Fruit fly (Drosophila melanogaster) whole organism, embryonic: ENCODE measurements around the gene wge.

Source experiments
- Adf1 ChIP-seq: fragments of 200-800 bp; sonication (Bioruptor generic); IDR thresholded peaks from 2 replicates; pipeline ENCODE4 v1.3.6; 2022; ENCODE audit warnings: missing biosample characterization, missing genetic modification characterization
- Antp ChIP-seq: fragments of 200-800 bp; sonication (Bioruptor generic); optimal IDR thresholded peaks from 3 replicates; lab custom pipeline; 2016; ENCODE audit warnings: missing biosample characterization, missing genetic modification characterization
- BtbVII ChIP-seq: fragments of 200-800 bp; sonication (Bioruptor generic); optimal IDR thresholded peaks from 3 replicates; lab custom pipeline; 2017; ENCODE audit warnings: missing biosample characterization, mild to moderate bottlenecking, missing genetic modification characterization
- CG10147 ChIP-seq: fragments of 200-800 bp; sonication (Bioruptor generic); optimal IDR thresholded peaks from 2 replicates; lab custom pipeline; 2019; ENCODE audit warnings: missing biosample characterization, mild to moderate bottlenecking, missing genetic modification characterization, moderate library complexity
- CG10543 ChIP-seq: fragments of 200-800 bp; sonication (Bioruptor generic); optimal IDR thresholded peaks from 3 replicates; lab custom pipeline; 2017; ENCODE audit warnings: missing biosample characterization, mild to moderate bottlenecking, missing genetic modification characterization, moderate library complexity
- CG12769 ChIP-seq: fragments of 200-800 bp; sonication (Bioruptor generic); optimal IDR thresholded peaks from 2 replicates; lab custom pipeline; 2019; ENCODE audit warnings: missing biosample characterization, mild to moderate bottlenecking, missing genetic modification characterization, moderate library complexity
- CG13894 ChIP-seq: fragments of 200-800 bp; sonication (Bioruptor generic); optimal IDR thresholded peaks from 3 replicates; lab custom pipeline; 2018; ENCODE audit warnings: missing biosample characterization, mild to moderate bottlenecking, missing genetic modification characterization, moderate library complexity
- CG17802 ChIP-seq: fragments of 200-800 bp; sonication (Bioruptor generic); optimal IDR thresholded peaks from 2 replicates; lab custom pipeline; 2018; ENCODE audit warnings: missing biosample characterization, mild to moderate bottlenecking, missing genetic modification characterization, moderate library complexity
- CG2875 ChIP-seq: fragments of 200-800 bp; sonication (Bioruptor generic); optimal IDR thresholded peaks from 2 replicates; lab custom pipeline; 2017; ENCODE audit warnings: missing biosample characterization, mild to moderate bottlenecking, missing genetic modification characterization, missing genetic modification reagents
- CG4424 ChIP-seq: fragments of 200-800 bp; sonication (Bioruptor generic); optimal IDR thresholded peaks from 3 replicates; lab custom pipeline; 2016; ENCODE audit warnings: missing biosample characterization, missing genetic modification characterization
- CG4707 ChIP-seq: fragments of 200-800 bp; sonication (Bioruptor generic); optimal IDR thresholded peaks from 2 replicates; lab custom pipeline; 2018; ENCODE audit warnings: missing biosample characterization, mild to moderate bottlenecking, missing genetic modification characterization, moderate library complexity
- CG5953 ChIP-seq: fragments of 200-800 bp; sonication (Bioruptor generic); IDR thresholded peaks from 2 replicates; pipeline ENCODE4 v1.3.6; 2022; ENCODE audit warnings: missing biosample characterization, missing genetic modification characterization
- CG6765 ChIP-seq: fragments of 200-800 bp; sonication (Bioruptor generic); optimal IDR thresholded peaks from 3 replicates; lab custom pipeline; 2017; ENCODE audit warnings: missing biosample characterization, mild to moderate bottlenecking, missing genetic modification characterization
- CG7987 ChIP-seq: fragments of 200-800 bp; sonication (Bioruptor generic); optimal IDR thresholded peaks from 2 replicates; lab custom pipeline; 2018; ENCODE audit warnings: missing biosample characterization, mild to moderate bottlenecking, missing genetic modification characterization, moderate library complexity
- CG8388 ChIP-seq: fragments of 200-800 bp; sonication (Bioruptor generic); optimal IDR thresholded peaks from 2 replicates; lab custom pipeline; 2019; ENCODE audit warnings: missing biosample characterization, mild to moderate bottlenecking, missing genetic modification characterization, moderate library complexity
- Chrac-16 ChIP-seq: fragments of 200-800 bp; sonication (Bioruptor generic); optimal IDR thresholded peaks from 3 replicates; lab custom pipeline; 2016; ENCODE audit warnings: missing biosample characterization, missing genetic modification characterization
- Med ChIP-seq: fragments of 200-800 bp; sonication (Bioruptor generic); peaks from one replicate; lab custom pipeline; 2016; ENCODE audit warnings: missing biosample characterization, missing genetic modification characterization, mild to moderate bottlenecking, inconsistent platforms, moderate library complexity
- NC2β ChIP-seq: fragments of 200-800 bp; sonication (Bioruptor generic); optimal IDR thresholded peaks from 2 replicates; lab custom pipeline; 2016; ENCODE audit warnings: missing biosample characterization, missing genetic modification characterization
- Scr ChIP-seq: fragments of 200-800 bp; sonication (Bioruptor generic); IDR thresholded peaks from 2 replicates; pipeline ENCODE4 v1.3.6; 2022; ENCODE audit warnings: missing biosample characterization, missing genetic modification characterization; ENCODE audit not compliant: partially characterized antibody
- Side ChIP-seq: fragments of 200-800 bp; sonication (Bioruptor generic); optimal IDR thresholded peaks from 2 replicates; lab custom pipeline; 2016; ENCODE audit warnings: missing biosample characterization, missing genetic modification characterization
- abd-A ChIP-seq: fragments of 200-800 bp; sonication (Bioruptor generic); optimal IDR thresholded peaks from 3 replicates; lab custom pipeline; 2019; ENCODE audit warnings: missing biosample characterization, mild to moderate bottlenecking, missing genetic modification characterization, moderate library complexity
- amos ChIP-seq: fragments of 200-800 bp; sonication (Bioruptor generic); IDR thresholded peaks from 2 replicates; pipeline ENCODE4 v1.3.6; 2022; ENCODE audit warnings: missing biosample characterization, missing genetic modification characterization; ENCODE audit not compliant: partially characterized antibody
- cad ChIP-seq: fragments of >200 bp; optimal IDR thresholded peaks from 2 replicates; lab custom pipeline; 2017; ENCODE audit warnings: missing biosample characterization, missing genetic modification characterization
- cato ChIP-seq: fragments of 200-800 bp; sonication (Bioruptor generic); optimal IDR thresholded peaks from 2 replicates; lab custom pipeline; 2016; ENCODE audit warnings: missing biosample characterization, missing genetic modification characterization, borderline replicate concordance
- cg ChIP-seq: fragments of 200-800 bp; sonication (Bioruptor generic); optimal IDR thresholded peaks from 3 replicates; lab custom pipeline; 2019; ENCODE audit warnings: missing biosample characterization, mild to moderate bottlenecking, missing genetic modification characterization, moderate library complexity
- croc ChIP-seq: fragments of 200-800 bp; sonication (Bioruptor generic); conservative IDR thresholded peaks from 3 replicates; pipeline ENCODE4 v1.3.6; 2022; ENCODE audit warnings: missing biosample characterization, missing genetic modification characterization
- dm ChIP-seq: fragments of 200-800 bp; sonication (Bioruptor generic); optimal IDR thresholded peaks from 3 replicates; lab custom pipeline; 2016; ENCODE audit warnings: missing biosample characterization, missing genetic modification characterization
- gcm2 ChIP-seq: fragments of 200-800 bp; sonication (Bioruptor generic); optimal IDR thresholded peaks from 2 replicates; lab custom pipeline; 2016; ENCODE audit warnings: missing biosample characterization, missing genetic modification characterization
- gsb ChIP-seq: fragments of 200-800 bp; sonication (Bioruptor generic); IDR thresholded peaks from 2 replicates; pipeline ENCODE4 v1.3.6; 2022; ENCODE audit warnings: missing biosample characterization, missing genetic modification characterization
- jing ChIP-seq: fragments of 200-800 bp; sonication (Bioruptor generic); optimal IDR thresholded peaks from 2 replicates; lab custom pipeline; 2018; ENCODE audit warnings: missing biosample characterization, mild to moderate bottlenecking, missing genetic modification characterization
- kah ChIP-seq: fragments of 200-800 bp; sonication (Bioruptor generic); optimal IDR thresholded peaks from 2 replicates; lab custom pipeline; 2018; ENCODE audit warnings: missing biosample characterization, mild to moderate bottlenecking, missing genetic modification characterization
- mld ChIP-seq: fragments of 200-800 bp; sonication (Bioruptor generic); IDR thresholded peaks from 3 replicates; pipeline ENCODE4 v1.3.6; 2022; ENCODE audit warnings: missing biosample characterization, missing genetic modification characterization; ENCODE audit not compliant: partially characterized antibody
- sens ChIP-seq: fragments of 200-800 bp; sonication (Bioruptor generic); peaks from one replicate; lab custom pipeline; 2016; ENCODE audit warnings: missing biosample characterization, missing genetic modification characterization
- seq ChIP-seq: fragments of 200-800 bp; sonication (Bioruptor generic); IDR thresholded peaks from 2 replicates; pipeline ENCODE4 v1.3.6; 2022; ENCODE audit warnings: missing biosample characterization, missing genetic modification characterization
- vnd ChIP-seq: fragments of 200-800 bp; sonication (Bioruptor generic); IDR thresholded peaks from 3 replicates; pipeline ENCODE4 v1.3.6; 2022; ENCODE audit warnings: missing biosample characterization, missing genetic modification characterization; ENCODE audit not compliant: partially characterized antibody
- zen2 ChIP-seq: fragments of 200-800 bp; sonication (Bioruptor generic); IDR thresholded peaks from 3 replicates; pipeline ENCODE4 v1.3.6; 2022; ENCODE audit warnings: missing biosample characterization, missing genetic modification characterization; ENCODE audit not compliant: partially characterized antibody

The wge gene

DNA sequence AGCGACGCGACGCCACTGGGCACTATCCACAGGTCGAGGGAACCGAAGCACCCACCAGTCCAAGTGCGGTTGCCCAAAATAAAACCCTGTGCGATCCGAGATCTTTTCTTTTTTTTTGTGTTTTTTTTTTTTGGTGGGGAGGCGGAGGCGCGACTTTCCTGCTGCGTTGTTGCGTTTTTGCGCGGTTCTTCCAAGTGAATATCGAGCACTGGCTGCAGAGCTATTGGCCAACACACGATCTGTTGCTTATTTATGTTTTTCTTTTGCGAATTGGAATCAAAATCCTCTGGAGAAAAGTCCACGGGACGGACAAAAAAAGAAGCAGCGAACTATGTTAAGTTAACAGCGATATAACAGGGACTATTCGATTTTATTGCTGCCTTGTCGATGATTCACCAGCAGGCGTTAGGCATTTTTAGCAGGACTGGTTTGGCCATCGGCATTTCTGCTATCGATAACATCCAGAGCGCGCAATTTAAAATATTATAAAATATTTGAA is at the start of gene wge (continued):
- TF ChIP-seq Scr (GFP tag; lab: Robert Waterston, UW): peak; percentile 64
- peak; percentile 55; the same call in 1 of the 3 replicates for TF ChIP-seq mld (GFP tag; lab: Robert Waterston, UW)
- TF ChIP-seq CG10543 (GFP tag; lab: Kevin White, UChicago): no peak
- TF ChIP-seq abd-A (tag; lab: Kevin White, UChicago): peak; percentile 31
- no peak for TF ChIP-seq CG8388 (GFP tag; lab: Kevin White, UChicago)
- TF ChIP-seq, all 482 proteins: peak for 70

DNA sequence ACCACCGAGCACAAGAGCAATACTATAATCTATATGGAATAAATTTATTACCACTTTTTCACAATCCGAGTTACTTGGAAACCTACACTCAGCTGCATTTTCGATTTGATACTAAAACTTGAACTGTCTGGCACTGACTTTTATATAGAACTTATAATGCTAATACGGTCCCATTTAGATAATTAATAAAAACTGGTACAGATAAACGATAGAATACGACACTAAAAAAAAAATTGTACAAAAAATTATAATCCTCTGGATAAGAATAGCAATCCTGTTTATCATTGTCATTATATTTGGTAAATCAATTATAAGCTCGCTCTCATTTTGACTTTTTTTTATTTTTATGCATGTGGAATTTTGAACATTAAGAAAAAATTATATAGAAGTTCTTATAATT is 49.3 kb upstream of the wge start, which contains the start of gene CG43093:
CG43093 (minus strand) TSS at position 101 of the 400 bp plus-strand sequence.
- TF ChIP-seq CG17802 (tag; lab: Kevin White, UChicago) (no peak), Antp (GFP tag; lab: Kevin White, UChicago) (no peak), seq (GFP tag; lab: Robert Waterston, UW) (no peak), Med (no peak), vnd (GFP tag; lab: Robert Waterston, UW) (no peak), CG6765 (GFP tag; lab: Kevin White, UChicago) (no peak), amos (GFP tag; lab: Robert Waterston, UW) (no peak), jing (no peak), Chrac-16 (GFP tag; lab: Kevin White, UChicago) (no peak), cato (GFP tag; lab: Kevin White, UChicago) (no peak), CG4424 (GFP tag; lab: Kevin White, UChicago) (no peak), kah (GFP tag; lab: Kevin White, UChicago) (no peak), mld (GFP tag; lab: Robert Waterston, UW) (no peak), gcm2 (no peak), CG2875 (no peak)
- TF ChIP-seq, all 482 proteins: peak for 0

DNA sequence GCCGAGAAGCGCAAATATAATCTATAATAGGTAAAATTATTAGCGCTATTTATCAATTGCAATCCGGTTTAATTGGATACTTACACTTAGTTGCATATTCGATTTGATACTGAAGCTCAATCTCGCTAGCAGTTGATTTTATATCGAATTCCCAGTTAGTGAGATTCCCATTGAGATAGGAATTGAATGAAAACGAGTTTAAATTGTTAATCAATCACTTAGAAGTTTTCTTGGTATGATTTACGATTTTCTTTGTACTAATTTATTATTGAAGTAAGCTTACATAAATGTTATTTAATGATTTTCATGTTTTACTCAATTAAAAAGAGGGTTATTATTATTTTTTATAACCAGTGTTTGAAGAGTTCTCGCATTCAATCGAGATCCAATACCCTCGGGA is 48.6 kb upstream of the wge start, which contains the start of gene CG43092:
CG43092 (minus strand) TSS at position 101 of the 400 bp plus-strand sequence.
- TF ChIP-seq Adf1 (GFP tag; lab: Robert Waterston, UW) (no peak), Side (GFP tag; lab: Kevin White, UChicago) (no peak), seq (GFP tag; lab: Robert Waterston, UW) (no peak), CG4707 (GFP tag; lab: Kevin White, UChicago) (no peak), zen2 (no peak), CG13894 (tag; lab: Kevin White, UChicago) (no peak), CG10147 (GFP tag; lab: Kevin White, UChicago) (no peak), cad (no peak), CG12769 (no peak)
- TF ChIP-seq, all 482 proteins: peak for 0

DNA sequence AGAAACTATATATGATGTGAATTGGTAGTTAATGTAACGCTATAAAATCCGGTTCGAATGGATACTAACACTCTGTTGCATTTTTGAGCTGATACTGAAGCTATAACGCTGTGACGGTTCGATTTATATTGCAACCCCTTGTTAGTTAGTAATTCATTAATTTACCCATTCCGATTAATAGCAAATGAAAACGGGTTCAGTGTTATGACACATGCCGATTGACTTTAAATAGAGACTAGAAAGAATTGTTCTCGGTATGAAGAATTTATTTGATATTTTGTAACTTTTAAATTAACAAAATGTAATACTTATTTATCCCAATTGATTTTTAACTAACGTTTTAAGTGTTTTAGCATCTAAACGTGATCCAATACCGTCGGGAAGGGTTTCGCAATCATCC is 47.7 kb upstream of the wge start, which contains the start of gene CG43091:
CG43091 (minus strand) TSS at position 101 of the 400 bp plus-strand sequence.
- peak; percentile 37 for TF ChIP-seq sens (GFP tag; lab: Kevin White, UChicago)
- no peak for TF ChIP-seq gsb (GFP tag; lab: Robert Waterston, UW)
- TF ChIP-seq, all 482 proteins: peak for 1

DNA sequence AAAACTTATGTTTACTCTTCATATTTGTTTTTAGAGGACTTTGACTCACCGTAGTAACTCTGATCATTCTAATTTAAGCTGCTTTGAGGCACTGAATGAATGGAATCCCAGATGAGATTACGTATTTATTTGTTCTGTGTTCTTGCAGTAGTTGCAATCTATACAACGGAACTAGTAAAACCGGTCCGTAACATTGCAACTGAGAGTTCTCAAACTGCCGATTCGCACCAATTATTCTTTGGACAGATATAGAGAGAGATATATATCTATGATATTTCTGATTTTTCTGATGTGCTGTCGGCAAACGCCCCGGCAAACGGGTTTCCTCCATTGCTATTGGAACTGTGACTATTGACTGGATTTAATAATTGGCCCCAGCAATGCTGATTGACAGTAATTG is 46.6 kb upstream of the wge start, which contains the start of gene CG13841:
CG13841 (minus strand) TSS at position 101 of the 400 bp plus-strand sequence.
- TF ChIP-seq dm (no peak), CG5953 (GFP tag; lab: Robert Waterston, UW) (no peak), cg (GFP tag; lab: Kevin White, UChicago) (no peak), croc (GFP tag; lab: Robert Waterston, UW) (no peak), CG7987 (GFP tag; lab: Kevin White, UChicago) (no peak), sens (GFP tag; lab: Kevin White, UChicago) (peak; percentile 38), BtbVII (no peak), NC2β (no peak)
